Worm (Caenorhabditis elegans) whole organism, young adult: Measurements from ENCODE around the gene nas-1.

Source experiments
- F57A8.1 ChIP-seq: fragments of 200-800 bp; sonication (Bioruptor generic); optimal IDR thresholded peaks from 2 replicates; lab custom pipeline; 2018; ENCODE audit warnings: mild to moderate bottlenecking, missing genetic modification characterization, moderate library complexity, missing compliant biosample characterization
- T07F8.4 ChIP-seq: sonication (generic microtip); optimal IDR thresholded peaks from 2 replicates; lab custom pipeline; 2016; ENCODE audit warnings: mild to moderate bottlenecking, missing genetic modification characterization, moderate library complexity, missing compliant biosample characterization
- T26A5.8 ChIP-seq: sonication (generic microtip); optimal IDR thresholded peaks from 2 replicates; lab custom pipeline; 2016; ENCODE audit warnings: missing genetic modification characterization, missing compliant biosample characterization
- Y53G8AR.9 ChIP-seq: fragments of 200-800 bp; sonication (Bioruptor generic); conservative IDR thresholded peaks from 2 replicates; pipeline ENCODE4 v1.3.6; 2022; ENCODE audit warnings: missing genetic modification reagents, missing genetic modification characterization, missing compliant biosample characterization
- Y95B8A.8 ChIP-seq: fragments of 200-800 bp; sonication (Bioruptor generic); IDR thresholded peaks from 2 replicates; pipeline ENCODE4 v1.3.6; 2022; ENCODE audit warnings: missing genetic modification reagents, missing genetic modification characterization, missing compliant biosample characterization
- atf-7 ChIP-seq: sonication (generic microtip); optimal IDR thresholded peaks from 2 replicates; lab custom pipeline; 2017; ENCODE audit warnings: mild to moderate bottlenecking, missing genetic modification characterization, missing compliant biosample characterization
- cebp-1 ChIP-seq, 2 experiments: fragments of 200-800 bp in 1 of 2; sonication (Bioruptor generic) in 1 of 2; sonication (generic microtip) in 1 of 2; IDR thresholded peaks in 1 of 2; optimal IDR thresholded peaks in 1 of 2; 2 replicates each; pipeline versions ENCODE4 v1.3.6 to Lab custom; 2017 to 2022; ENCODE audit warnings: missing compliant biosample characterization in 2 of 2, missing genetic modification characterization in 2 of 2, mild to moderate bottlenecking in 1 of 2, missing genetic modification reagents in 1 of 2, moderate library complexity in 1 of 2
- egl-44 ChIP-seq: fragments of 200-800 bp; sonication (Bioruptor generic); IDR thresholded peaks from 2 replicates; pipeline ENCODE4 v1.3.6; 2022; ENCODE audit warnings: missing genetic modification reagents, missing genetic modification characterization, missing compliant biosample characterization
- gei-17 ChIP-seq: fragments of 200-800 bp; sonication (Bioruptor generic); optimal IDR thresholded peaks from 2 replicates; lab custom pipeline; 2018; ENCODE audit warnings: mild to moderate bottlenecking, missing genetic modification characterization, missing compliant biosample characterization
- him-1 ChIP-seq: sonication (generic microtip); optimal IDR thresholded peaks from 2 replicates; lab custom pipeline; 2016; ENCODE audit warnings: missing genotype, missing genetic modification reagents, missing genetic modification characterization, missing compliant biosample characterization
- hmg-1.2 ChIP-seq: fragments of 200-800 bp; sonication (Bioruptor generic); IDR thresholded peaks from 2 replicates; pipeline ENCODE4 v1.3.6; 2022; ENCODE audit warnings: missing genetic modification reagents, missing genetic modification characterization, missing compliant biosample characterization
- let-607 ChIP-seq, 2 experiments: fragments of 200-800 bp in 1 of 2; sonication (Bioruptor generic) in 1 of 2; sonication (generic microtip) in 1 of 2; optimal IDR thresholded peaks; 2 replicates each; lab custom pipeline; 2016 to 2018; ENCODE audit warnings: mild to moderate bottlenecking in 2 of 2, missing compliant biosample characterization in 2 of 2, missing genetic modification characterization in 2 of 2, moderate library complexity in 2 of 2, missing genotype in 1 of 2
- lin-54 ChIP-seq: fragments of 200-800 bp; sonication (Bioruptor generic); optimal IDR thresholded peaks from 2 replicates; lab custom pipeline; 2018; ENCODE audit warnings: mild to moderate bottlenecking, missing genetic modification characterization, missing compliant biosample characterization
- rcor-1 ChIP-seq: fragments of 200-800 bp; sonication (Bioruptor generic); IDR thresholded peaks from 2 replicates; pipeline ENCODE4 v1.3.6; 2022; ENCODE audit warnings: missing genetic modification reagents, missing genetic modification characterization, missing compliant biosample characterization
- tlf-1 ChIP-seq: fragments of 200-800 bp; sonication (Bioruptor generic); optimal IDR thresholded peaks from 2 replicates; lab custom pipeline; 2018; ENCODE audit warnings: mild to moderate bottlenecking, missing genetic modification characterization, missing compliant biosample characterization

Gene nas-1

ce11 chrIII:13455816-13456215 lies 50.2 kb downstream of the nas-1 start:
- TF ChIP-seq atf-7 (tag; lab: Kevin White, UChicago) (peak; percentile 13), hmg-1.2 (GFP tag; lab: Robert Waterston, UW) (no peak), tlf-1 (no peak), Y95B8A.8 (no peak), F57A8.1 (GFP tag; lab: Kevin White, UChicago) (no peak), cebp-1 (GFP tag; IDR thresholded peaks at IDR 0.05; lab: Robert Waterston, UW) (0 out of 2 replicates have a peak, but pooled peaks have one; percentile 11), cebp-1 (tag; optimal IDR thresholded peaks at IDR 0.05; lab: Kevin White, UChicago) (peak; percentile 89), T26A5.8 (tag; lab: Kevin White, UChicago) (no peak), him-1 (no peak), rcor-1 (GFP tag; lab: Robert Waterston, UW) (no peak), egl-44 (GFP tag; lab: Robert Waterston, UW) (no peak), T07F8.4 (no peak), let-607 (tag; optimal IDR thresholded peaks at IDR 0.05; lab: Kevin White, UChicago) (no peak)

- no peak for TF ChIP-seq gei-17 (GFP tag; lab: Kevin White, UChicago)
- TF ChIP-seq lin-54: peak; percentile 25
- TF ChIP-seq Y53G8AR.9: 0 out of 2 replicates have a peak, but pooled peaks have one; percentile 26
These were observed 51.7 kb downstream of the nas-1 start for ce11 chrIII:13457305-13457704.
